Fruit fly (Drosophila melanogaster) whole organism, embryonic: Measurements from ENCODE around the gene Gs2.
A peak's percentile ranks its signal among the peaks of the same experiment; 100 is the strongest.

ENCODE experiments used
- Abd-B ChIP-seq: fragments of 200-800 bp; sonication (Bioruptor generic); optimal IDR thresholded peaks from 2 replicates; lab custom pipeline; 2018; ENCODE audit warnings: missing biosample characterization, mild to moderate bottlenecking, missing genetic modification characterization, moderate library complexity
- Aef1 ChIP-seq: fragments of 200-800 bp; sonication (Bioruptor generic); IDR thresholded peaks from 3 replicates; pipeline ENCODE4 v1.3.6; 2022; ENCODE audit warnings: missing biosample characterization, missing genetic modification characterization
- Asciz ChIP-seq: fragments of 200-800 bp; sonication (Bioruptor generic); optimal IDR thresholded peaks from 2 replicates; lab custom pipeline; 2017; ENCODE audit warnings: missing biosample characterization, mild to moderate bottlenecking, missing genetic modification characterization, missing genetic modification reagents
- CG10267 ChIP-seq: fragments of 200-800 bp; sonication (Bioruptor generic); optimal IDR thresholded peaks from 2 replicates; lab custom pipeline; 2018; ENCODE audit warnings: missing biosample characterization, mild to moderate bottlenecking, missing genetic modification characterization, moderate library complexity
- CG11456 ChIP-seq: fragments of 200-800 bp; sonication (Bioruptor generic); IDR thresholded peaks from 3 replicates; pipeline ENCODE4 v1.3.6; 2022; ENCODE audit warnings: missing biosample characterization, missing genetic modification characterization
- CG12769 ChIP-seq: fragments of 200-800 bp; sonication (Bioruptor generic); optimal IDR thresholded peaks from 2 replicates; lab custom pipeline; 2019; ENCODE audit warnings: missing biosample characterization, mild to moderate bottlenecking, missing genetic modification characterization, moderate library complexity
- CG13624 ChIP-seq: fragments of 200-800 bp; sonication (Bioruptor generic); optimal IDR thresholded peaks from 2 replicates; lab custom pipeline; 2016; ENCODE audit warnings: missing biosample characterization, missing genetic modification characterization
- CG14860 ChIP-seq: fragments of 200-800 bp; sonication (Bioruptor generic); IDR thresholded peaks from 3 replicates; pipeline ENCODE4 v1.3.6; 2022; ENCODE audit warnings: missing biosample characterization, missing genetic modification characterization; ENCODE audit not compliant: partially characterized antibody
- CG15011 ChIP-seq: fragments of 200-800 bp; sonication (Bioruptor generic); optimal IDR thresholded peaks from 3 replicates; lab custom pipeline; 2018; ENCODE audit warnings: missing biosample characterization, mild to moderate bottlenecking, missing genetic modification characterization
- CG1529 ChIP-seq: fragments of 200-800 bp; sonication (Bioruptor generic); optimal IDR thresholded peaks from 3 replicates; lab custom pipeline; 2018; ENCODE audit warnings: missing biosample characterization, missing genetic modification characterization
- CG2199 ChIP-seq: fragments of 200-800 bp; sonication (Bioruptor generic); IDR thresholded peaks from 3 replicates; pipeline ENCODE4 v1.3.6; 2022; ENCODE audit warnings: missing biosample characterization, missing genetic modification characterization
- CG3838 ChIP-seq: fragments of 200-800 bp; sonication (Bioruptor generic); optimal IDR thresholded peaks from 3 replicates; lab custom pipeline; 2016; ENCODE audit warnings: missing biosample characterization, missing genetic modification characterization
- CG4360 ChIP-seq: fragments of 200-800 bp; sonication (Bioruptor generic); IDR thresholded peaks from 2 replicates; pipeline ENCODE4 v1.3.6; 2022; ENCODE audit warnings: missing biosample characterization, missing genetic modification characterization
- CG4617 ChIP-seq: fragments of 200-800 bp; sonication (Bioruptor generic); optimal IDR thresholded peaks from 3 replicates; lab custom pipeline; 2016; ENCODE audit warnings: missing biosample characterization, missing genetic modification characterization, borderline replicate concordance
- CG6654 ChIP-seq: fragments of 200-800 bp; sonication (Bioruptor generic); optimal IDR thresholded peaks from 2 replicates; lab custom pipeline; 2017; ENCODE audit warnings: missing biosample characterization, mild to moderate bottlenecking, missing genetic modification characterization
- CG7928 ChIP-seq: fragments of 200-800 bp; sonication (Bioruptor generic); optimal IDR thresholded peaks from 2 replicates; lab custom pipeline; 2017; ENCODE audit warnings: missing biosample characterization, mild to moderate bottlenecking, missing genetic modification characterization
- CG8478 ChIP-seq: fragments of >200 bp; optimal IDR thresholded peaks from 2 replicates; lab custom pipeline; 2018
- Dad ChIP-seq: fragments of 200-800 bp; sonication (Bioruptor generic); optimal IDR thresholded peaks from 3 replicates; lab custom pipeline; 2016; ENCODE audit warnings: missing biosample characterization, missing genetic modification characterization
- Deaf1 ChIP-seq: fragments of 200-800 bp; optimal IDR thresholded peaks from 3 replicates; lab custom pipeline; 2019; ENCODE audit warnings: missing biosample characterization, mild to moderate bottlenecking, missing genetic modification characterization, moderate library complexity
- Dref ChIP-seq: fragments of 200-800 bp; sonication (Bioruptor generic); IDR thresholded peaks from 2 replicates; pipeline ENCODE4 v1.3.6; 2022; ENCODE audit warnings: missing biosample characterization, missing genetic modification characterization
- Drgx ChIP-seq: fragments of 200-800 bp; sonication (Bioruptor generic); IDR thresholded peaks from 2 replicates; pipeline ENCODE4 v1.3.6; 2022; ENCODE audit warnings: missing biosample characterization, missing genetic modification characterization
- Ets97D ChIP-seq: fragments of 200-800 bp; sonication (Bioruptor generic); optimal IDR thresholded peaks from 3 replicates; lab custom pipeline; 2016; ENCODE audit warnings: missing biosample characterization, missing genetic modification characterization
- HLH54F ChIP-seq: fragments of 200-800 bp; sonication (Bioruptor generic); optimal IDR thresholded peaks from 3 replicates; lab custom pipeline; 2016; ENCODE audit warnings: missing biosample characterization, missing genetic modification characterization
- HmgZ ChIP-seq: fragments of 200-800 bp; sonication (Bioruptor generic); optimal IDR thresholded peaks from 2 replicates; lab custom pipeline; 2018; ENCODE audit warnings: missing biosample characterization, mild to moderate bottlenecking, missing genetic modification characterization
- Hr3 ChIP-seq: fragments of 200-800 bp; sonication (Bioruptor generic); optimal IDR thresholded peaks from 3 replicates; lab custom pipeline; 2016; ENCODE audit warnings: missing biosample characterization, missing genetic modification characterization
- Hsf ChIP-seq: fragments of 200-800 bp; sonication (Bioruptor generic); optimal IDR thresholded peaks from 3 replicates; lab custom pipeline; 2016; ENCODE audit warnings: missing biosample characterization, missing genetic modification characterization
- Jarid2 ChIP-seq: fragments of 200-800 bp; sonication (Bioruptor generic); optimal IDR thresholded peaks from 3 replicates; lab custom pipeline; 2017; ENCODE audit warnings: mild to moderate bottlenecking, missing biosample characterization, missing genetic modification reagents, missing genetic modification characterization
- Kr ChIP-seq: fragments of 200-800 bp; sonication (Bioruptor generic); optimal IDR thresholded peaks from 2 replicates; lab custom pipeline; 2017; ENCODE audit warnings: missing biosample characterization, mild to moderate bottlenecking, missing genetic modification characterization
- Med ChIP-seq: fragments of 200-800 bp; sonication (Bioruptor generic); peaks from one replicate; lab custom pipeline; 2016; ENCODE audit warnings: missing biosample characterization, missing genetic modification characterization, mild to moderate bottlenecking, inconsistent platforms, moderate library complexity
- Neu2 ChIP-seq: fragments of 200-800 bp; sonication (Bioruptor generic); optimal IDR thresholded peaks from 3 replicates; lab custom pipeline; 2016; ENCODE audit warnings: missing biosample characterization, missing genetic modification characterization, borderline replicate concordance
- Nf-YB ChIP-seq: fragments of 200-800 bp; sonication (Bioruptor generic); optimal IDR thresholded peaks from 3 replicates; lab custom pipeline; 2019; ENCODE audit warnings: missing biosample characterization, mild to moderate bottlenecking, missing genetic modification characterization, moderate library complexity
- Sox100B ChIP-seq: fragments of 200-800 bp; sonication (Bioruptor generic); optimal IDR thresholded peaks from 3 replicates; lab custom pipeline; 2018; ENCODE audit warnings: missing biosample characterization, mild to moderate bottlenecking, missing genetic modification characterization
- Stat92E ChIP-seq, 3 experiments: fragments of >200 bp in 2 of 3; fragments of 200-800 bp in 1 of 3; sonication (Bioruptor generic) in 1 of 3; optimal IDR thresholded peaks; 2 replicates each; lab custom pipeline; 2017 to 2019; ENCODE audit warnings: missing biosample characterization in 3 of 3, missing genetic modification characterization in 3 of 3, mild to moderate bottlenecking in 1 of 3, moderate library complexity in 1 of 3
- bsh ChIP-seq, 2 experiments: fragments of 200-800 bp; sonication (Bioruptor generic); optimal IDR thresholded peaks; 2 replicates each; lab custom pipeline; 2017 to 2018; ENCODE audit warnings: mild to moderate bottlenecking in 2 of 2, missing biosample characterization in 2 of 2, missing genetic modification characterization in 2 of 2, moderate library complexity in 1 of 2
- chinmo ChIP-seq: fragments of 200-800 bp; sonication (Bioruptor generic); IDR thresholded peaks from 4 replicates; pipeline ENCODE4 v1.3.6; 2022; ENCODE audit warnings: missing biosample characterization, missing genetic modification characterization; ENCODE audit not compliant: partially characterized antibody
- cwo ChIP-seq: fragments of 200-800 bp; sonication (Bioruptor generic); optimal IDR thresholded peaks from 3 replicates; lab custom pipeline; 2017; ENCODE audit warnings: missing biosample characterization, missing genetic modification characterization, mild to moderate bottlenecking, moderate library complexity, missing genetic modification reagents
- en ChIP-seq: fragments of 200-800 bp; sonication (Bioruptor generic); optimal IDR thresholded peaks from 2 replicates; lab custom pipeline; 2016; ENCODE audit warnings: missing biosample characterization, missing genetic modification characterization
- kay ChIP-seq: fragments of 200-800 bp; sonication (Bioruptor generic); optimal IDR thresholded peaks from 2 replicates; lab custom pipeline; 2016; ENCODE audit warnings: missing biosample characterization, missing genetic modification characterization
- lmd ChIP-seq: fragments of 200-800 bp; sonication (Bioruptor generic); IDR thresholded peaks from 2 replicates; pipeline ENCODE4 v1.3.6; 2022; ENCODE audit warnings: missing biosample characterization, missing genetic modification characterization
- maf-S ChIP-seq: fragments of 200-800 bp; sonication (Bioruptor generic); optimal IDR thresholded peaks from 2 replicates; lab custom pipeline; 2016; ENCODE audit warnings: missing biosample characterization, missing genetic modification characterization
- mirr ChIP-seq: fragments of 200-800 bp; sonication (Bioruptor generic); optimal IDR thresholded peaks from 3 replicates; lab custom pipeline; 2018; ENCODE audit warnings: missing biosample characterization, mild to moderate bottlenecking, missing genetic modification characterization
- otp ChIP-seq: fragments of 200-800 bp; sonication (Bioruptor generic); IDR thresholded peaks from 3 replicates; pipeline ENCODE4, ENCODE4 v1.3.6; 2022; ENCODE audit warnings: missing biosample characterization, missing genetic modification characterization
- pho ChIP-seq: fragments of 200-800 bp; sonication (Bioruptor generic); optimal IDR thresholded peaks from 2 replicates; lab custom pipeline; 2016; ENCODE audit warnings: missing biosample characterization, missing genetic modification characterization
- pros ChIP-seq: fragments of 200-800 bp; sonication (Bioruptor generic); optimal IDR thresholded peaks from 3 replicates; lab custom pipeline; 2019; ENCODE audit warnings: missing biosample characterization, mild to moderate bottlenecking, missing genetic modification characterization, moderate library complexity
- pum ChIP-seq: fragments of 200-800 bp; sonication (Bioruptor generic); optimal IDR thresholded peaks from 2 replicates; lab custom pipeline; 2016; ENCODE audit warnings: missing biosample characterization, missing genetic modification characterization
- rib ChIP-seq: fragments of 200-800 bp; sonication (Bioruptor generic); IDR thresholded peaks from 2 replicates; pipeline ENCODE4 v1.3.6; 2022; ENCODE audit warnings: missing biosample characterization, missing genetic modification characterization
- schlank ChIP-seq: fragments of 200-800 bp; sonication (Bioruptor generic); optimal IDR thresholded peaks from 2 replicates; lab custom pipeline; 2018; ENCODE audit warnings: missing biosample characterization, mild to moderate bottlenecking, missing genetic modification characterization
- sima ChIP-seq: fragments of 200-800 bp; sonication (Bioruptor generic); optimal IDR thresholded peaks from 2 replicates; lab custom pipeline; 2016; ENCODE audit warnings: missing biosample characterization, missing genetic modification characterization
- stc ChIP-seq: fragments of 200-800 bp; sonication (Bioruptor generic); IDR thresholded peaks from 2 replicates; pipeline ENCODE4 v1.3.6; 2022; ENCODE audit warnings: missing biosample characterization, missing genetic modification characterization
- unc-4 ChIP-seq: fragments of 200-800 bp; sonication (Bioruptor generic); IDR thresholded peaks from 2 replicates; pipeline ENCODE4 v1.3.6; 2022; ENCODE audit warnings: missing biosample characterization, missing genetic modification characterization; ENCODE audit not compliant: partially characterized antibody
- z ChIP-seq: fragments of 200-800 bp; sonication (Bioruptor generic); IDR thresholded peaks from 3 replicates; pipeline ENCODE4 v1.3.6; 2022; ENCODE audit warnings: missing biosample characterization, missing genetic modification characterization

Gs2 gene

dm6 chrX:11468304-11468703, 45.7 kb downstream of the Gs2 start (continued):
- TF ChIP-seq schlank (tag; lab: Kevin White, UChicago) (no peak), CG4360 (GFP tag; lab: Robert Waterston, UW) (no peak), Drgx (GFP tag; lab: Robert Waterston, UW) (no peak), CG1529 (GFP tag; lab: Kevin White, UChicago) (no peak), CG13624 (GFP tag; lab: Kevin White, UChicago) (no peak), CG12769 (tag; lab: Kevin White, UChicago) (no peak), Sox100B (GFP tag; lab: Kevin White, UChicago) (peak; percentile 4), Aef1 (0 out of 3 replicates have a peak, but pooled peaks have one; percentile 13), rib (GFP tag; lab: Robert Waterston, UW) (0 out of 2 replicates have a peak, but pooled peaks have one; percentile 24), CG15011 (GFP tag; lab: Kevin White, UChicago) (no peak), Abd-B (no peak), kay (GFP tag; lab: Kevin White, UChicago) (no peak), CG8478 (lab: Kevin White, UChicago) (no peak), CG10267 (no peak), bsh (GFP tag; optimal IDR thresholded peaks at IDR 0.05; lab: Kevin White, UChicago) (peak in 1 of 2 experiments; percentile 18), chinmo (GFP tag; lab: Robert Waterston, UW) (no peak), otp (GFP tag; lab: Robert Waterston, UW) (0 out of 3 replicates have a peak, but pooled peaks have one; percentile 24), Deaf1 (no peak), Dad (GFP tag; lab: Kevin White, UChicago) (no peak), CG4617 (GFP tag; lab: Kevin White, UChicago) (no peak), Hr3 (no peak), mirr (no peak), Asciz (no peak), CG14860 (0 out of 3 replicates have a peak, but pooled peaks have one; percentile 31), Nf-YB (GFP tag; lab: Kevin White, UChicago) (no peak), Jarid2 (GFP tag; lab: Kevin White, UChicago) (no peak), en (no peak), unc-4 (GFP tag; lab: Robert Waterston, UW) (peak; percentile 43; the same call in 1 of the 2 replicates), maf-S (GFP tag; lab: Kevin White, UChicago) (no peak), Hsf (GFP tag; lab: Kevin White, UChicago) (no peak), Neu2 (no peak), CG3838 (GFP tag; lab: Kevin White, UChicago) (no peak), pum (GFP tag; lab: Kevin White, UChicago) (no peak), HLH54F (GFP tag; lab: Kevin White, UChicago) (no peak), CG7928 (GFP tag; lab: Kevin White, UChicago) (no peak), Ets97D (no peak), CG6654 (GFP tag; lab: Kevin White, UChicago) (no peak), CG11456 (GFP tag; lab: Robert Waterston, UW) (peak; percentile 61; the same call in 1 of the 3 replicates), z (GFP tag; lab: Robert Waterston, UW) (no peak), pho (GFP tag; lab: Kevin White, UChicago) (no peak), cwo (no peak), sima (no peak), Dref (GFP tag; lab: Robert Waterston, UW) (no peak), Kr (no peak), stc (GFP tag; lab: Robert Waterston, UW) (peak; percentile 36; the same call in 1 of the 2 replicates), Med (GFP tag; lab: Kevin White, UChicago) (peak; percentile 20), CG2199 (GFP tag; lab: Robert Waterston, UW) (no peak), lmd (GFP tag; lab: Robert Waterston, UW) (peak; percentile 37), Stat92E (GFP tag; optimal IDR thresholded peaks at IDR 0.05; lab: Kevin White, UChicago) (no peak), pros (GFP tag; lab: Kevin White, UChicago) (no peak), HmgZ (tag; lab: Kevin White, UChicago) (no peak)
